Worm (Caenorhabditis elegans): ENCODE results near the gene xdh-1.

xdh-1 gene

ce11 chrIV:14371639-14372038 lies 41.1 kb downstream of the xdh-1 start:
- TF ChIP-seq Y5F2A.4 (GFP tag; optimal IDR thresholded peaks at IDR 0.05) (no peak), lsy-2 (tag; optimal IDR thresholded peaks at IDR 0.05) (peak; percentile 30 to 70), nhr-48 (tag; optimal IDR thresholded peaks at IDR 0.05) (no peak), lim-7 (GFP tag; IDR thresholded peaks at IDR 0.05) (no peak), unc-39 (tag; optimal IDR thresholded peaks at IDR 0.05) (no peak), zfp-3 (GFP tag; conservative IDR thresholded peaks at IDR 0.05) (no peak), fkh-10 (GFP tag; optimal IDR thresholded peaks at IDR 0.05) (peak; percentile 89), hmg-1.1 (GFP tag; IDR thresholded peaks at IDR 0.05) (peak; percentile 64; the same call in 1 of the 2 replicates), vab-7 (GFP tag; IDR thresholded peaks at IDR 0.05) (no peak), set-16 (GFP tag; IDR thresholded peaks at IDR 0.05) (no peak), rbr-2 (tag; optimal IDR thresholded peaks at IDR 0.05) (peak; percentile 71), nhr-10 (tag; optimal IDR thresholded peaks at IDR 0.05) (no peak), dpl-1 (GFP tag; optimal IDR thresholded peaks at IDR 0.05) (peak; percentile 3), nhr-28 (tag; optimal IDR thresholded peaks at IDR 0.05) (no peak), mdl-1 (tag; optimal IDR thresholded peaks at IDR 0.05) (peak in 1 of 2 experiments; percentile 14), pha-4 (GFP tag; IDR thresholded peaks at IDR 0.05) (no peak), pha-4 (tag; optimal IDR thresholded peaks at IDR 0.05) (no peak), aha-1 (tag) (peak; percentile 93), ceh-28 (tag; optimal IDR thresholded peaks at IDR 0.05) (peak; percentile 15), lir-3 (tag; optimal IDR thresholded peaks at IDR 0.05) (no peak), ceh-20 (GFP tag; IDR thresholded peaks at IDR 0.05) (0 out of 2 replicates have a peak, but pooled peaks have one; percentile 37), egl-43 (GFP tag; IDR thresholded peaks at IDR 0.05) (no peak), ctbp-1 (GFP tag; IDR thresholded peaks at IDR 0.05) (peak; percentile 77), nhr-237 (tag; optimal IDR thresholded peaks at IDR 0.05) (no peak), mep-1 (tag; optimal IDR thresholded peaks at IDR 0.05) (peak; percentile 56), nhr-11 (tag; optimal IDR thresholded peaks at IDR 0.05) (peak; percentile 27), F37D6.2 (tag; optimal IDR thresholded peaks at IDR 0.05) (peak; percentile 40)

ce11 chrIV:14365837-14366378 lies 46.8 kb downstream of the xdh-1 start:
- TF ChIP-seq tra-1 (GFP tag; IDR thresholded peaks at IDR 0.05) (no peak), aha-1 (tag) (peak; percentile 66), unc-62 (GFP tag; optimal IDR thresholded peaks at IDR 0.05 in 1 of 2) (peak in 1 of 2 experiments; percentile 93), unc-62 (tag; optimal IDR thresholded peaks at IDR 0.05) (no peak)

ce11 chrIV:14361189-14361588 lies 51.5 kb downstream of the xdh-1 start, which contains the start of gene ssu-2:
Gene ssu-2, plus strand, starts transcription at chrIV:14361247.
- no peak for TF ChIP-seq zfp-3 (GFP tag; conservative IDR thresholded peaks at IDR 0.05)
- TF ChIP-seq zip-2 (tag; optimal IDR thresholded peaks at IDR 0.05) = no peak
- no peak for TF ChIP-seq Y5F2A.4 (GFP tag; optimal IDR thresholded peaks at IDR 0.05)
- TF ChIP-seq aha-1 (tag) = peak; percentile 54
- no peak for TF ChIP-seq Y48G9A.11 (GFP tag; IDR thresholded peaks at IDR 0.05)
- TF ChIP-seq dpl-1 (GFP tag; optimal IDR thresholded peaks at IDR 0.05) = no peak
- peak in 1 of 2 experiments; percentile 75 for TF ChIP-seq unc-62 (GFP tag; optimal IDR thresholded peaks at IDR 0.05 in 1 of 2)
- no peak for TF ChIP-seq unc-62 (tag; optimal IDR thresholded peaks at IDR 0.05)
- no peak for TF ChIP-seq nhr-10 (tag; optimal IDR thresholded peaks at IDR 0.05)
- no peak for TF ChIP-seq F37D6.2 (tag; optimal IDR thresholded peaks at IDR 0.05)

- TF ChIP-seq fkh-10 (GFP tag; optimal IDR thresholded peaks at IDR 0.05) (peak; percentile 19), aha-1 (tag) (peak; percentile 78), F37D6.2 (tag; optimal IDR thresholded peaks at IDR 0.05) (peak; percentile 4), mxl-3 (GFP tag; optimal IDR thresholded peaks at IDR 0.05) (no peak), mdl-1 (tag; optimal IDR thresholded peaks at IDR 0.05) (peak in 1 of 2 experiments; percentile 1), Y5F2A.4 (GFP tag; optimal IDR thresholded peaks at IDR 0.05) (no peak), rbr-2 (tag; optimal IDR thresholded peaks at IDR 0.05) (peak; percentile 30), D1046.2 (GFP tag; IDR thresholded peaks at IDR 0.05) (no peak), daf-16 (GFP tag; optimal IDR thresholded peaks at IDR 0.05) (no peak), daf-16 (tag; optimal IDR thresholded peaks at IDR 0.05) (no peak), hlh-30 (tag; optimal IDR thresholded peaks at IDR 0.05; ENCODE audit: insufficient read depth) (peak; percentile 28), lin-1 (GFP tag; IDR thresholded peaks at IDR 0.05) (no peak)
These were observed 56.6 kb downstream of the xdh-1 start for ce11 chrIV:14356120-14356519.

Measured in whole organism, L4 larva.